Fruit fly (Drosophila melanogaster): ENCODE results near the gene CG13460.

DNA sequence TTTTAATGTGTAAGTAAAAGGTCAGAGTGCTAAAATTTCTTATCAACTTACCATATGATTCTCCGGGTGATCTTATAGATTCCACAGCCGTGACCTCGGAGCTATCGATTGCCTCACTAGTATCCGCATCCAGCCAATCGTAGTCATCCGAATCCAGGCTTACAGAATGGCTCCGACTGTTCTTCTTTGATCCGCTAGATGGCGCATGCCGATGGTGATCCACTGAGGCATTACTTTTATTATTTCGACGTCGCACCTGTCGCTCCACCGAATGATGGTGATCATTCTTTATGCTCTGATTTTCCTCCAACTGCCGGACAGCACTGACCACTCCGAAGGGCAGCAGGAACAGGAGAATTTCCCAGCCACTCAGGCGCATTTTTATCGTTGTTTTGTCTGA is 50.4 kb downstream of the CG13460 start:
- TF ChIP-seq CG8159 (tag; optimal IDR thresholded peaks at IDR 0.05) (no peak), CG34367 (tag; optimal IDR thresholded peaks at IDR 0.05) (no peak), CG32121 (GFP tag; IDR thresholded peaks at IDR 0.05) (no peak), EcR (GFP tag; optimal IDR thresholded peaks at IDR 0.05) (no peak), CG12605 (GFP tag; IDR thresholded peaks at IDR 0.05) (no peak), CG14655 (GFP tag; optimal IDR thresholded peaks at IDR 0.05) (no peak)

Measured in whole organism, pupa.